Fruit fly (Drosophila melanogaster): ENCODE results near the gene CG31704.

The CG31704 gene

DNA sequence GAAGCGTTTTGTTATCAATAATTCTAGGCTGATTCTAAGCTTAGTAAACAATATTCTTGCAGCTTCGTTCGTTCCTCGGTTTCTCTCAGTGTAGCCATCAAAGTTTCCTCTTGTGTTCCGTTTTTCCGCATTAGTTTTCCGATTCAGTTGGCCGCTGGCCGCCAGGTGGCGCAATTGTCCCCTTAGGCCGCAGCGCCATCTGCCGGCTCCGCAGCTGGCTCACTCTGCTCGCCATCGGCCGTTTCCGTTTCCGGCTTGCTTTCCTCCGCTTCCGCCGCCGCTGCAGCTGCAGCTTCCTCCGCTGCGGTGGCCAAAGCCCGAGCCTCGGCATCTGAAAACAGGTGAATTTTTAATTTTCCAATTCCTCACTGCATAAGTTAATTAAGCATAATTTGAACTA is 24.1 kb upstream of the CG31704 start (continued):
- TF ChIP-seq crp (GFP tag; optimal IDR thresholded peaks at IDR 0.05) (peak in 1 of 2 experiments; percentile 27), al (GFP tag; IDR thresholded peaks at IDR 0.05) (0 out of 2 replicates have a peak, but pooled peaks have one; percentile 37), CG17385 (GFP tag; optimal IDR thresholded peaks at IDR 0.05) (peak; percentile 90), usp (GFP tag; optimal IDR thresholded peaks at IDR 0.05) (no peak), CG17361 (GFP tag; IDR thresholded peaks at IDR 0.05) (peak; percentile 92), gsb (GFP tag; IDR thresholded peaks at IDR 0.05) (peak; percentile 83), Lim3 (GFP tag; IDR thresholded peaks at IDR 0.05) (peak; percentile 68; the same call in 1 of the 2 replicates), CG31224 (GFP tag; IDR thresholded peaks at IDR 0.05) (peak; percentile 68), CG32532 (GFP tag; IDR thresholded peaks at IDR 0.05) (peak; percentile 90), hkb (optimal IDR thresholded peaks at IDR 0.05) (no peak), hkb (GFP tag; IDR thresholded peaks at IDR 0.05) (peak; percentile 94), pho (GFP tag; optimal IDR thresholded peaks at IDR 0.05) (peak; percentile 69), Jarid2 (GFP tag; optimal IDR thresholded peaks at IDR 0.05) (peak; percentile 89), Deaf1 (tag; optimal IDR thresholded peaks at IDR 0.05) (peak; percentile 60), mld (GFP tag; IDR thresholded peaks at IDR 0.05; ENCODE audit: partially characterized antibody) (no peak), phol (tag; optimal IDR thresholded peaks at IDR 0.05) (peak; percentile 94), sc (optimal IDR thresholded peaks at IDR 0.05) (no peak), sc (GFP tag; optimal IDR thresholded peaks at IDR 0.05) (peak; percentile 97), Tbp (GFP tag; optimal IDR thresholded peaks at IDR 0.05) (no peak), corto (GFP tag; optimal IDR thresholded peaks at IDR 0.05) (no peak), insv (GFP tag; optimal IDR thresholded peaks at IDR 0.05) (peak in 1 of 2 experiments; percentile 83), fu2 (GFP tag; optimal IDR thresholded peaks at IDR 0.05) (peak; percentile 51), mirr (GFP tag; optimal IDR thresholded peaks at IDR 0.05) (peak; percentile 95), pfk (GFP tag; optimal IDR thresholded peaks at IDR 0.05) (peak; percentile 83), CG6683 (GFP tag; optimal IDR thresholded peaks at IDR 0.05) (peak; percentile 90), CG4282 (GFP tag; optimal IDR thresholded peaks at IDR 0.05) (peak; percentile 82), Eip74EF (GFP tag; optimal IDR thresholded peaks at IDR 0.05) (peak in 1 of 2 experiments; percentile 78), CG34224 (GFP tag; IDR thresholded peaks at IDR 0.05; ENCODE audit: partially characterized antibody) (no peak), cad (GFP tag; optimal IDR thresholded peaks at IDR 0.05) (no peak), Blimp-1 (GFP tag; optimal IDR thresholded peaks at IDR 0.05) (peak; percentile 84), B-H2 (GFP tag; optimal IDR thresholded peaks at IDR 0.05) (peak; percentile 80), CG6272 (GFP tag; IDR thresholded peaks at IDR 0.05) (peak; percentile 78), HmgD (GFP tag; optimal IDR thresholded peaks at IDR 0.05) (peak; percentile 90), dati (GFP tag; IDR thresholded peaks at IDR 0.05) (peak; percentile 95), CG1647 (GFP tag; optimal IDR thresholded peaks at IDR 0.05) (peak; percentile 85), odd (GFP tag; optimal IDR thresholded peaks at IDR 0.05) (peak; percentile 98), Oli (tag; optimal IDR thresholded peaks at IDR 0.05) (peak; percentile 90), D19B (GFP tag; optimal IDR thresholded peaks at IDR 0.05) (peak; percentile 79), sug (tag; optimal IDR thresholded peaks at IDR 0.05) (peak; percentile 80), Dip3 (GFP tag; optimal IDR thresholded peaks at IDR 0.05) (peak; percentile 65), Bgb (GFP tag; IDR thresholded peaks at IDR 0.05; ENCODE audit: partially characterized antibody) (no peak; the same call in 1 of the 2 replicates), Nf-YA (GFP tag; IDR thresholded peaks at IDR 0.05) (peak; percentile 90), gro (GFP tag; optimal IDR thresholded peaks at IDR 0.05) (peak; percentile 74), Oaz (GFP tag; IDR thresholded peaks at IDR 0.05) (peak; percentile 79), Gsc (GFP tag; IDR thresholded peaks at IDR 0.05) (no peak), NC2α (GFP tag; optimal IDR thresholded peaks at IDR 0.05) (peak; percentile 97), ab (GFP tag; optimal IDR thresholded peaks at IDR 0.05) (peak; percentile 38), Sry-δ (GFP tag; optimal IDR thresholded peaks at IDR 0.05) (peak; percentile 64), CG12659 (GFP tag; optimal IDR thresholded peaks at IDR 0.05) (peak; percentile 93), CG9876 (GFP tag; optimal IDR thresholded peaks at IDR 0.05) (peak; percentile 95), CG11695 (GFP tag; IDR thresholded peaks at IDR 0.05) (peak; percentile 86)
